Worm (Caenorhabditis elegans): ENCODE data around the gene sek-6.

Gene sek-6

ce11 chrX:10027556-10027955, 3.4 kb upstream of the sek-6 start, which contains the start of gene mkk-4:
Gene mkk-4 (plus strand): TSS chrX:10027856.
- TF ChIP-seq ama-1 (optimal IDR thresholded peaks at IDR 0.05), result no peak
- TF ChIP-seq scrt-1 (GFP tag; IDR thresholded peaks at IDR 0.05), result no peak

ce11 chrX:10044473-10044872, 13.5 kb downstream of the sek-6 start:
- TF ChIP-seq scrt-1 (GFP tag; IDR thresholded peaks at IDR 0.05), result no peak
- no peak for TF ChIP-seq tra-4 (tag; optimal IDR thresholded peaks at IDR 0.05)
- no peak for TF ChIP-seq F13C5.2 (tag; optimal IDR thresholded peaks at IDR 0.05)
- TF ChIP-seq ets-7 (tag; optimal IDR thresholded peaks at IDR 0.05), result no peak
- no peak for TF ChIP-seq tbx-37 (GFP tag; conservative IDR thresholded peaks at IDR 0.05)
- TF ChIP-seq sea-1 (GFP tag; conservative IDR thresholded peaks at IDR 0.05), result no peak
- no peak for TF ChIP-seq B0310.2 (tag; optimal IDR thresholded peaks at IDR 0.05)
- no peak for TF ChIP-seq ama-1 (optimal IDR thresholded peaks at IDR 0.05)
- TF ChIP-seq ceh-13 (GFP tag; optimal IDR thresholded peaks at IDR 0.05), result no peak
- no peak for TF ChIP-seq hmg-4 (GFP tag; optimal IDR thresholded peaks at IDR 0.05)
- TF ChIP-seq aly-1 (tag; optimal IDR thresholded peaks at IDR 0.05), result no peak
- TF ChIP-seq ceh-36 (tag; optimal IDR thresholded peaks at IDR 0.05), result no peak
- TF ChIP-seq hnd-1 (tag; optimal IDR thresholded peaks at IDR 0.05), result no peak

ce11 chrX:10047325-10047724, 16.4 kb downstream of the sek-6 start, which contains the start of gene ZC374.2:
Gene ZC374.2 (minus strand): TSS chrX:10047425.
- no peak for TF ChIP-seq ama-1 (optimal IDR thresholded peaks at IDR 0.05)
- TF ChIP-seq aly-1 (tag; optimal IDR thresholded peaks at IDR 0.05), result no peak
- TF ChIP-seq B0310.2 (tag; optimal IDR thresholded peaks at IDR 0.05), result no peak
- no peak for TF ChIP-seq ceh-36 (tag; optimal IDR thresholded peaks at IDR 0.05)
- TF ChIP-seq tbx-11 (GFP tag; IDR thresholded peaks at IDR 0.05), result no peak
- TF ChIP-seq pes-1 (GFP tag; IDR thresholded peaks at IDR 0.05), result no peak
- no peak for TF ChIP-seq hmbx-1 (tag; optimal IDR thresholded peaks at IDR 0.05)

- TF ChIP-seq tbx-37 (GFP tag; conservative IDR thresholded peaks at IDR 0.05) (no peak), tbx-11 (GFP tag; IDR thresholded peaks at IDR 0.05) (no peak), ama-1 (optimal IDR thresholded peaks at IDR 0.05) (no peak), aly-1 (tag; optimal IDR thresholded peaks at IDR 0.05) (no peak), hnd-1 (tag; optimal IDR thresholded peaks at IDR 0.05) (no peak), hmbx-1 (tag; optimal IDR thresholded peaks at IDR 0.05) (no peak), hmg-4 (GFP tag; optimal IDR thresholded peaks at IDR 0.05) (no peak), scrt-1 (GFP tag; IDR thresholded peaks at IDR 0.05) (no peak), sea-1 (GFP tag; conservative IDR thresholded peaks at IDR 0.05) (no peak), tra-4 (tag; optimal IDR thresholded peaks at IDR 0.05) (no peak), ceh-36 (tag; optimal IDR thresholded peaks at IDR 0.05) (no peak), B0310.2 (tag; optimal IDR thresholded peaks at IDR 0.05) (no peak), ceh-13 (GFP tag; optimal IDR thresholded peaks at IDR 0.05) (no peak), flt-1 (GFP tag; IDR thresholded peaks at IDR 0.05) (no peak), ets-7 (tag; optimal IDR thresholded peaks at IDR 0.05) (no peak), F13C5.2 (tag; optimal IDR thresholded peaks at IDR 0.05) (no peak)
Measured at ce11 chrX:10049160-10049559, 18.2 kb downstream of the sek-6 start, which contains the start of gene gnrr-3. Gene gnrr-3 (plus strand): TSS chrX:10049460.

- TF ChIP-seq pes-1 (GFP tag; IDR thresholded peaks at IDR 0.05) (no peak), sea-1 (GFP tag; conservative IDR thresholded peaks at IDR 0.05) (no peak), tra-4 (tag; optimal IDR thresholded peaks at IDR 0.05) (no peak)
Measured at ce11 chrX:10051625-10052024, 20.7 kb downstream of the sek-6 start.

- no peak for TF ChIP-seq aly-1 (tag; optimal IDR thresholded peaks at IDR 0.05)
- no peak for TF ChIP-seq tbx-11 (GFP tag; IDR thresholded peaks at IDR 0.05)
- no peak for TF ChIP-seq tbx-37 (GFP tag; conservative IDR thresholded peaks at IDR 0.05)
- no peak for TF ChIP-seq F13C5.2 (tag; optimal IDR thresholded peaks at IDR 0.05)
- TF ChIP-seq hmbx-1 (tag; optimal IDR thresholded peaks at IDR 0.05), result no peak
- TF ChIP-seq ets-7 (tag; optimal IDR thresholded peaks at IDR 0.05), result no peak
Measured at ce11 chrX:10053742-10054409, 22.9 kb downstream of the sek-6 start, which contains the start of gene cbs-1. Gene cbs-1 (plus strand): TSS chrX:10054275.

- TF ChIP-seq F13C5.2 (tag; optimal IDR thresholded peaks at IDR 0.05) (no peak), scrt-1 (GFP tag; IDR thresholded peaks at IDR 0.05) (no peak), B0310.2 (tag; optimal IDR thresholded peaks at IDR 0.05) (no peak)
Measured at ce11 chrX:10054410-10054800, 23.5 kb downstream of the sek-6 start.

- TF ChIP-seq B0310.2 (tag; optimal IDR thresholded peaks at IDR 0.05) (no peak), tra-4 (tag; optimal IDR thresholded peaks at IDR 0.05) (no peak), aly-1 (tag; optimal IDR thresholded peaks at IDR 0.05) (no peak), tbx-11 (GFP tag; IDR thresholded peaks at IDR 0.05) (no peak), ama-1 (optimal IDR thresholded peaks at IDR 0.05) (no peak), flt-1 (GFP tag; IDR thresholded peaks at IDR 0.05) (no peak), hnd-1 (tag; optimal IDR thresholded peaks at IDR 0.05) (no peak), ceh-13 (GFP tag; optimal IDR thresholded peaks at IDR 0.05) (no peak), F13C5.2 (tag; optimal IDR thresholded peaks at IDR 0.05) (no peak), sea-1 (GFP tag; conservative IDR thresholded peaks at IDR 0.05) (no peak), hmbx-1 (tag; optimal IDR thresholded peaks at IDR 0.05) (no peak), ceh-36 (tag; optimal IDR thresholded peaks at IDR 0.05) (no peak)
Measured at ce11 chrX:10058332-10058731, 27.4 kb downstream of the sek-6 start, which contains the start of gene ZC373.2. Gene ZC373.2 (minus strand): TSS chrX:10058432.

Measured in whole organism, early embryonic.